In the genomic region with DNA sequence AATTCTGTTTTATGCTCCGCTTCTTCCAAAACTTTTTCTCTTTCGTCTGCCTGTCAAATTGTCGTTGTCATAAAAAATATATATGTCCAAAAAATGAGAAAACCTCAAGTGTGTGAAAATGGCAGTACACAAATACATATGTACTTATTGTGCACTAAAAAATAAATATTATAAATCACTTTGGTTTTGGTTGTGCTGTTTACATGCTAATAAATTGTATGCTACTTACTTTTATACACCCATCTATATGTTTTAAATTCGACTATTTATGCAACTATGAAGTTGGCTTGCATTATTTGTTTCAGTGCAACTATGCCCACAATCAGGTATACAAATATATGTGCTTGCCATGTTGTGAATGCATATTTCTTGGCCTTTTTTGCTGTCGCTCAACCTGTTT, we compare ENCODE assay signal across 4 fruit fly cellular contexts.
TF ChIP-seq lines count a peak whose summit lies in the region.

No protein-coding gene starts in this region.

- TF ChIP-seq CTCF in whole organism, embryonic (GFP tag; optimal IDR thresholded peaks at IDR 0.05; lab: Kevin White, UChicago), result no peak

TF ChIP-seq in whole organism, embryonic, 481 proteins besides CTCF, POLR2A, EP300 and RAD21 (continues in another document):
- TF ChIP-seq CG31441 (GFP tag; IDR thresholded peaks at IDR 0.05; lab: Robert Waterston, UW) (0 out of 2 replicates have a peak, but pooled peaks have one; percentile 24), Scr (GFP tag; IDR thresholded peaks at IDR 0.05; lab: Robert Waterston, UW; ENCODE audit: partially characterized antibody) (no peak), org-1 (GFP tag; optimal IDR thresholded peaks at IDR 0.05; lab: Kevin White, UChicago) (no peak), CG18476 (GFP tag; optimal IDR thresholded peaks at IDR 0.05; lab: Kevin White, UChicago) (no peak), ap (GFP tag; IDR thresholded peaks at IDR 0.05; lab: Robert Waterston, UW) (0 out of 2 replicates have a peak, but pooled peaks have one; percentile 4), ab (GFP tag; optimal IDR thresholded peaks at IDR 0.05; lab: Kevin White, UChicago) (no peak), bsh (GFP tag; optimal IDR thresholded peaks at IDR 0.05; lab: Kevin White, UChicago) (peak in 1 of 2 experiments; percentile 20), dmrt99B (tag; optimal IDR thresholded peaks at IDR 0.05; lab: Kevin White, UChicago) (peak; percentile 9), Med (GFP tag; lab: Kevin White, UChicago) (peak; percentile 34), Sox100B (GFP tag; optimal IDR thresholded peaks at IDR 0.05; lab: Kevin White, UChicago) (no peak), Blimp-1 (GFP tag; optimal IDR thresholded peaks at IDR 0.05; lab: Kevin White, UChicago) (peak; percentile 6), CG10366 (GFP tag; IDR thresholded peaks at IDR 0.05; lab: Robert Waterston, UW) (no peak), sens (GFP tag; lab: Kevin White, UChicago) (peak; percentile 42), CG2678 (tag; optimal IDR thresholded peaks at IDR 0.05; lab: Kevin White, UChicago) (no peak), chn (GFP tag; optimal IDR thresholded peaks at IDR 0.05; lab: Kevin White, UChicago) (no peak), CG1233 (GFP tag; optimal IDR thresholded peaks at IDR 0.05; lab: Kevin White, UChicago) (no peak), Nf-YB (GFP tag; optimal IDR thresholded peaks at IDR 0.05; lab: Kevin White, UChicago) (no peak), Sox102F (GFP tag; optimal IDR thresholded peaks at IDR 0.05; lab: Kevin White, UChicago) (peak; percentile 28), nom (GFP tag; optimal IDR thresholded peaks at IDR 0.05; lab: Kevin White, UChicago) (peak; percentile 40), CG5953 (GFP tag; IDR thresholded peaks at IDR 0.05; lab: Robert Waterston, UW) (no peak), crc (GFP tag; optimal IDR thresholded peaks at IDR 0.05; lab: Kevin White, UChicago) (no peak)

TF ChIP-seq in whole organism, prepupa, 60 proteins besides CTCF, POLR2A, EP300 and RAD21 (continues in another document):
- TF ChIP-seq Sox102F (GFP tag; optimal IDR thresholded peaks at IDR 0.05; lab: Kevin White, UChicago) (peak; percentile 91), dac (GFP tag; optimal IDR thresholded peaks at IDR 0.05; lab: Kevin White, UChicago) (no peak), topi (GFP tag; optimal IDR thresholded peaks at IDR 0.05; lab: Kevin White, UChicago) (peak; percentile 94), OdsH (GFP tag; optimal IDR thresholded peaks at IDR 0.05; lab: Kevin White, UChicago) (peak; percentile 83), CG11902 (GFP tag; optimal IDR thresholded peaks at IDR 0.05; lab: Kevin White, UChicago) (peak; percentile 73), Eip75B (GFP tag; optimal IDR thresholded peaks at IDR 0.05; lab: Kevin White, UChicago) (peak; percentile 89), CG16779 (tag; optimal IDR thresholded peaks at IDR 0.05; lab: Kevin White, UChicago) (peak; percentile 70), CG9139 (GFP tag; optimal IDR thresholded peaks at IDR 0.05; lab: Kevin White, UChicago) (peak; percentile 54), Smox (GFP tag; optimal IDR thresholded peaks at IDR 0.05; lab: Kevin White, UChicago) (peak; percentile 88), CG34406 (GFP tag; optimal IDR thresholded peaks at IDR 0.05; lab: Kevin White, UChicago) (peak; percentile 91), Hr4 (GFP tag; optimal IDR thresholded peaks at IDR 0.05; lab: Kevin White, UChicago) (peak; percentile 80), achi (GFP tag; optimal IDR thresholded peaks at IDR 0.05; lab: Kevin White, UChicago) (peak; percentile 68), Eip93F (GFP tag; optimal IDR thresholded peaks at IDR 0.05; lab: Kevin White, UChicago) (peak; percentile 93), acj6 (GFP tag; optimal IDR thresholded peaks at IDR 0.05; lab: Kevin White, UChicago) (peak; percentile 86), eg (GFP tag; IDR thresholded peaks at IDR 0.05; lab: Robert Waterston, UW) (no peak), esn (GFP tag; optimal IDR thresholded peaks at IDR 0.05; lab: Kevin White, UChicago) (peak; percentile 95), CG6854 (GFP tag; optimal IDR thresholded peaks at IDR 0.05; lab: Kevin White, UChicago) (no peak), spab (GFP tag; optimal IDR thresholded peaks at IDR 0.05; lab: Kevin White, UChicago) (peak; percentile 69), fd85E (GFP tag; optimal IDR thresholded peaks at IDR 0.05; lab: Kevin White, UChicago) (no peak), CG31627 (GFP tag; optimal IDR thresholded peaks at IDR 0.05; lab: Kevin White, UChicago) (peak; percentile 76), CG6792 (GFP tag; optimal IDR thresholded peaks at IDR 0.05; lab: Kevin White, UChicago) (peak; percentile 91), svp (GFP tag; lab: Kevin White, UChicago) (peak; percentile 98), Ets96B (tag; optimal IDR thresholded peaks at IDR 0.05; lab: Kevin White, UChicago) (peak; percentile 90)

TF ChIP-seq in whole organism, pupa, 21 proteins besides CTCF, POLR2A, EP300 and RAD21:
- TF ChIP-seq CG9948 (tag; optimal IDR thresholded peaks at IDR 0.05; lab: Kevin White, UChicago) (peak; percentile 72), gl (tag; optimal IDR thresholded peaks at IDR 0.05; lab: Kevin White, UChicago) (no peak), CG17806 (tag; optimal IDR thresholded peaks at IDR 0.05; lab: Kevin White, UChicago) (peak; percentile 74), CG8159 (tag; optimal IDR thresholded peaks at IDR 0.05; lab: Kevin White, UChicago) (peak; percentile 81), CG8301 (tag; optimal IDR thresholded peaks at IDR 0.05; lab: Kevin White, UChicago) (peak; percentile 5), CG32121 (GFP tag; IDR thresholded peaks at IDR 0.05; lab: Robert Waterston, UW) (no peak), fd96Ca (GFP tag; IDR thresholded peaks at IDR 0.05; lab: Robert Waterston, UW) (no peak), CG14655 (GFP tag; optimal IDR thresholded peaks at IDR 0.05; lab: Kevin White, UChicago) (peak; percentile 18), CG15710 (tag; optimal IDR thresholded peaks at IDR 0.05; lab: Kevin White, UChicago) (peak; percentile 80), CG10348 (GFP tag; IDR thresholded peaks at IDR 0.05; lab: Robert Waterston, UW) (0 out of 2 replicates have a peak, but pooled peaks have one; percentile 25), Pif1B (GFP tag; optimal IDR thresholded peaks at IDR 0.05; lab: Kevin White, UChicago) (peak; percentile 71), CG4496 (GFP tag; IDR thresholded peaks at IDR 0.05; lab: Robert Waterston, UW) (peak; percentile 49; the same call in 1 of the 3 replicates), Snoo (tag; optimal IDR thresholded peaks at IDR 0.05; lab: Kevin White, UChicago) (peak; percentile 91), D1 (tag; optimal IDR thresholded peaks at IDR 0.05; lab: Kevin White, UChicago) (peak; percentile 72), EcR (GFP tag; optimal IDR thresholded peaks at IDR 0.05; lab: Kevin White, UChicago) (no peak), CG34367 (tag; optimal IDR thresholded peaks at IDR 0.05; lab: Kevin White, UChicago) (peak; percentile 81), Pif1A (GFP tag; optimal IDR thresholded peaks at IDR 0.05; lab: Kevin White, UChicago) (peak; percentile 89), CG12605 (GFP tag; IDR thresholded peaks at IDR 0.05; lab: Robert Waterston, UW) (peak; percentile 30; the same call in 1 of the 2 replicates), Ets98B (GFP tag; IDR thresholded peaks at IDR 0.05; lab: Robert Waterston, UW) (no peak; the same call in 1 of the 2 replicates), CG13204 (GFP tag; optimal IDR thresholded peaks at IDR 0.05; lab: Kevin White, UChicago) (peak; percentile 44), rn (GFP tag; IDR thresholded peaks at IDR 0.05; lab: Robert Waterston, UW) (no peak)
TF ChIP-seq in whole organism, pupa: peak in this region for 15.

TF ChIP-seq in whole organism, wandering third instar larva, 38 proteins besides CTCF, POLR2A, EP300 and RAD21 (continues in another document):
- TF ChIP-seq dl (GFP tag; optimal IDR thresholded peaks at IDR 0.05; lab: Kevin White, UChicago; ENCODE audit: insufficient read depth in 1 of 2, partially characterized antibody in 2 of 2) (no peak), Hr78 (GFP tag; optimal IDR thresholded peaks at IDR 0.05; lab: Kevin White, UChicago) (no peak), woc (GFP tag; optimal IDR thresholded peaks at IDR 0.05; lab: Kevin White, UChicago) (peak; percentile 83), usp (GFP tag; optimal IDR thresholded peaks at IDR 0.05; lab: Kevin White, UChicago) (no peak), Dif (GFP tag; optimal IDR thresholded peaks at IDR 0.05; lab: Kevin White, UChicago; ENCODE audit: partially characterized antibody) (no peak), GATAd (GFP tag; optimal IDR thresholded peaks at IDR 0.05; lab: Kevin White, UChicago) (no peak), Abd-B (GFP tag; optimal IDR thresholded peaks at IDR 0.05; lab: Kevin White, UChicago) (no peak), Vsx2 (GFP tag; optimal IDR thresholded peaks at IDR 0.05; lab: Kevin White, UChicago; ENCODE audit: partially characterized antibody) (no peak), sv (GFP tag; optimal IDR thresholded peaks at IDR 0.05; lab: Kevin White, UChicago) (no peak), Jra (GFP tag; optimal IDR thresholded peaks at IDR 0.05; lab: Kevin White, UChicago) (peak; percentile 79), lola (GFP tag; optimal IDR thresholded peaks at IDR 0.05; lab: Kevin White, UChicago) (no peak), br (GFP tag; optimal IDR thresholded peaks at IDR 0.05; lab: Kevin White, UChicago) (peak; percentile 87), h (GFP tag; optimal IDR thresholded peaks at IDR 0.05; lab: Kevin White, UChicago) (peak; percentile 96), Rel (GFP tag; optimal IDR thresholded peaks at IDR 0.05; lab: Kevin White, UChicago) (peak; percentile 70), Rel (tag; optimal IDR thresholded peaks at IDR 0.05; lab: Kevin White, UChicago) (peak; percentile 49), pan (optimal IDR thresholded peaks at IDR 0.05; lab: Kevin White, UChicago) (no peak), jim (GFP tag; optimal IDR thresholded peaks at IDR 0.05; lab: Kevin White, UChicago) (no peak), brk (GFP tag; optimal IDR thresholded peaks at IDR 0.05; lab: Kevin White, UChicago) (peak; percentile 82), HLH106 (tag; optimal IDR thresholded peaks at IDR 0.05; lab: Kevin White, UChicago) (peak; percentile 94), dmrt93B (GFP tag; optimal IDR thresholded peaks at IDR 0.05; lab: Kevin White, UChicago) (peak; percentile 63), Mio (GFP tag; optimal IDR thresholded peaks at IDR 0.05; lab: Kevin White, UChicago) (no peak), CG9705 (GFP tag; optimal IDR thresholded peaks at IDR 0.05; lab: Kevin White, UChicago) (no peak), dsf (GFP tag; optimal IDR thresholded peaks at IDR 0.05; lab: Kevin White, UChicago; ENCODE audit: borderline replicate concordance) (peak; percentile 23), psq (GFP tag; optimal IDR thresholded peaks at IDR 0.05; lab: Kevin White, UChicago) (peak; percentile 89), Sp1 (GFP tag; optimal IDR thresholded peaks at IDR 0.05; lab: Kevin White, UChicago) (peak; percentile 86), Myc (optimal IDR thresholded peaks at IDR 0.05; lab: Kevin White, UChicago) (no peak), CrebA (GFP tag; optimal IDR thresholded peaks at IDR 0.05; lab: Kevin White, UChicago; ENCODE audit: borderline replicate concordance) (peak; percentile 74), Dfd (GFP tag; optimal IDR thresholded peaks at IDR 0.05; lab: Kevin White, UChicago) (no peak)

Comparison
In these comparisons a context has a peak if more than half of its experiments do, and no peak if none do; other contexts are left out.
1. Of the 7 proteins assayed by ChIP-seq in both whole organism, embryonic and whole organism, prepupa: peak only in whole organism, embryonic: none; only in whole organism, prepupa: CG16779, Gug, Hr39 and Lpt; in both: Blimp-1 and Sox102F; in neither: 1.